Worm (Caenorhabditis elegans): ENCODE data around the gene srw-4.

srw-4 gene

ce11 chrV:2871754-2872504 lies 16.7 kb downstream of the srw-4 start:
- no peak for TF ChIP-seq ceh-22 (tag; optimal IDR thresholded peaks at IDR 0.05)
- no peak for TF ChIP-seq unc-3 (GFP tag; conservative IDR thresholded peaks at IDR 0.05)
- TF ChIP-seq unc-3 (tag; optimal IDR thresholded peaks at IDR 0.05): no peak
- TF ChIP-seq ttx-3 (tag; optimal IDR thresholded peaks at IDR 0.05): no peak
- no peak for TF ChIP-seq unc-42 (tag; optimal IDR thresholded peaks at IDR 0.05)
- TF ChIP-seq ceh-19 (GFP tag; optimal IDR thresholded peaks at IDR 0.05): no peak
- no peak for TF ChIP-seq zip-5 (tag; optimal IDR thresholded peaks at IDR 0.05)
- no peak for TF ChIP-seq ahr-1 (tag; optimal IDR thresholded peaks at IDR 0.05)
- TF ChIP-seq ceh-24 (tag; optimal IDR thresholded peaks at IDR 0.05): no peak
- TF ChIP-seq odd-2 (tag; optimal IDR thresholded peaks at IDR 0.05): no peak
- TF ChIP-seq sox-2 (GFP tag; IDR thresholded peaks at IDR 0.05): no peak
- no peak for TF ChIP-seq tbx-7 (tag; optimal IDR thresholded peaks at IDR 0.05)
- no peak for TF ChIP-seq K09A11.1 (tag; optimal IDR thresholded peaks at IDR 0.05; ENCODE audit: insufficient read depth)
- TF ChIP-seq mec-3 (tag; optimal IDR thresholded peaks at IDR 0.05; ENCODE audit: borderline replicate concordance): no peak
- no peak for TF ChIP-seq ceh-30 (tag; optimal IDR thresholded peaks at IDR 0.05)
- no peak for TF ChIP-seq gmeb-2 (tag; optimal IDR thresholded peaks at IDR 0.05)
- no peak for TF ChIP-seq ceh-31 (tag; optimal IDR thresholded peaks at IDR 0.05)

DNA sequence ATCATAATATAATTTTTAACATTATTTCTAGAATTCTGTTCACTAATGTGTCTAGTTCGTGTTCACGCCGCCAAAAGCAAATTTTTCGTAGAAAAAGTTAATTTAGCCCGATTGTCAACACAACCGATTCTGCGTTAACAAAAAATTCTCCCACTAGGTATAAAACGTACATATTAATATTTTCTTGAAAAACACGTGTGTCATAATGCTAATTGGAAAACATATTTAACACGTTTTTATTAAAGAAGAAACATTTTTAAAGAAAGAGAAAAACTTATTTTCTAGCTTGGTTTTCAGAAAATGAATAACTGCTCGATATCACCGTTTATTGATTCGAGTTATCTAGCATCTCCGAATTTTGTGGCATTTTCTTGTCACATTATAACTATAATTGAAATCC lies 18.5 kb downstream of the srw-4 start, which contains the start of gene srh-243:
Gene srh-243, plus strand, starts transcription at position 301 of the 400 bp plus-strand sequence.
- TF ChIP-seq pha-2 (tag; optimal IDR thresholded peaks at IDR 0.05) (no peak), madf-2 (tag; optimal IDR thresholded peaks at IDR 0.05) (no peak), nhr-232 (tag; optimal IDR thresholded peaks at IDR 0.05) (no peak), sdc-2 (tag; optimal IDR thresholded peaks at IDR 0.05) (no peak), fkh-10 (GFP tag; optimal IDR thresholded peaks at IDR 0.05) (no peak), C38D4.7 (GFP tag; optimal IDR thresholded peaks at IDR 0.05) (no peak), pax-1 (tag; optimal IDR thresholded peaks at IDR 0.05) (no peak), syd-9 (tag; optimal IDR thresholded peaks at IDR 0.05) (no peak), npax-4 (tag; optimal IDR thresholded peaks at IDR 0.05) (no peak), hlh-13 (GFP tag; optimal IDR thresholded peaks at IDR 0.05) (no peak)

- TF ChIP-seq hlh-30 (tag; optimal IDR thresholded peaks at IDR 0.05; ENCODE audit: insufficient read depth): no peak
- no peak for TF ChIP-seq syd-9 (tag; optimal IDR thresholded peaks at IDR 0.05)
- TF ChIP-seq F13H6.1 (tag; optimal IDR thresholded peaks at IDR 0.05): no peak
- TF ChIP-seq K02D7.2 (tag; optimal IDR thresholded peaks at IDR 0.05): no peak
- TF ChIP-seq pax-1 (tag; optimal IDR thresholded peaks at IDR 0.05): no peak
- no peak for TF ChIP-seq C38D4.7 (GFP tag; optimal IDR thresholded peaks at IDR 0.05)
- TF ChIP-seq elt-4 (tag; optimal IDR thresholded peaks at IDR 0.05): no peak
- no peak for TF ChIP-seq rnt-1 (tag; optimal IDR thresholded peaks at IDR 0.05)
Observed at ce11 chrV:2869503-2869902, 19.1 kb downstream of the srw-4 start, which contains the start of gene srh-241. Gene srh-241, minus strand, starts transcription at chrV:2869603.

ce11 chrV:2864899-2865298 lies 23.7 kb downstream of the srw-4 start, which contains the start of gene srh-240:
Gene srh-240, plus strand, starts transcription at chrV:2865199.
- TF ChIP-seq lin-11 (tag; optimal IDR thresholded peaks at IDR 0.05) (no peak), pax-1 (tag; optimal IDR thresholded peaks at IDR 0.05) (no peak), sox-4 (tag; optimal IDR thresholded peaks at IDR 0.05) (no peak), pros-1 (tag; optimal IDR thresholded peaks at IDR 0.05) (no peak), T23F11.4 (GFP tag; optimal IDR thresholded peaks at IDR 0.05) (no peak), tbx-7 (tag; optimal IDR thresholded peaks at IDR 0.05) (no peak), ceh-31 (tag; optimal IDR thresholded peaks at IDR 0.05) (no peak), mec-3 (tag; optimal IDR thresholded peaks at IDR 0.05; ENCODE audit: borderline replicate concordance) (no peak), ceh-6 (GFP tag; optimal IDR thresholded peaks at IDR 0.05) (no peak), pat-9 (tag; optimal IDR thresholded peaks at IDR 0.05) (no peak), ztf-16 (tag; optimal IDR thresholded peaks at IDR 0.05) (no peak), elt-4 (tag; optimal IDR thresholded peaks at IDR 0.05) (no peak)
